Worm (Caenorhabditis elegans): ENCODE measurements around the gene Y59C2A.3.

Y59C2A.3 gene

ce11 chrII:2191383-2191782, 28.3 kb downstream of the Y59C2A.3 start:
- TF ChIP-seq C17E4.6 (GFP tag; IDR thresholded peaks at IDR 0.05) (no peak), dox-1 (GFP tag; IDR thresholded peaks at IDR 0.05) (no peak), ztf-18 (tag; optimal IDR thresholded peaks at IDR 0.05) (no peak), Y67H2A.10 (GFP tag; conservative IDR thresholded peaks at IDR 0.05) (no peak), ceh-91 (GFP tag; IDR thresholded peaks at IDR 0.05) (no peak), nhr-120 (GFP tag; IDR thresholded peaks at IDR 0.05) (no peak), snpc-1.1 (tag; optimal IDR thresholded peaks at IDR 0.05; ENCODE audit: insufficient read depth) (no peak), tbx-9 (tag; optimal IDR thresholded peaks at IDR 0.05; ENCODE audit: borderline replicate concordance) (no peak), ceh-58 (GFP tag; IDR thresholded peaks at IDR 0.05) (no peak), F57C9.4 (tag; optimal IDR thresholded peaks at IDR 0.05) (no peak), repo-1 (tag; optimal IDR thresholded peaks at IDR 0.05) (no peak), lin-54 (GFP tag; optimal IDR thresholded peaks at IDR 0.05) (no peak), nhr-179 (tag; optimal IDR thresholded peaks at IDR 0.05) (no peak), sea-2 (GFP tag; IDR thresholded peaks at IDR 0.05) (no peak), mcd-1 (GFP tag; IDR thresholded peaks at IDR 0.05) (no peak), xnd-1 (tag; optimal IDR thresholded peaks at IDR 0.05) (no peak), snpc-4 (GFP tag; optimal IDR thresholded peaks at IDR 0.05) (no peak), snpc-4 (tag; optimal IDR thresholded peaks at IDR 0.05) (no peak), hrde-1 (tag; optimal IDR thresholded peaks at IDR 0.05; ENCODE audit: borderline replicate concordance) (no peak)

ce11 chrII:2190522-2190921, 29.2 kb downstream of the Y59C2A.3 start:
- no peak for TF ChIP-seq repo-1 (tag; optimal IDR thresholded peaks at IDR 0.05)
- no peak for TF ChIP-seq K11D2.4 (GFP tag; IDR thresholded peaks at IDR 0.05)
- no peak for TF ChIP-seq lsl-1 (GFP tag; optimal IDR thresholded peaks at IDR 0.05)
- no peak for TF ChIP-seq ceh-100 (GFP tag; IDR thresholded peaks at IDR 0.05)
- TF ChIP-seq B0261.1 (tag; optimal IDR thresholded peaks at IDR 0.05): no peak
- no peak for TF ChIP-seq ets-4 (GFP tag; optimal IDR thresholded peaks at IDR 0.05)
- TF ChIP-seq T07F8.4 (tag; optimal IDR thresholded peaks at IDR 0.05): no peak
- no peak for TF ChIP-seq unc-62 (GFP tag; optimal IDR thresholded peaks at IDR 0.05)
- no peak for TF ChIP-seq dpl-1 (GFP tag; optimal IDR thresholded peaks at IDR 0.05)
- no peak for TF ChIP-seq chd-7 (tag; optimal IDR thresholded peaks at IDR 0.05)
- TF ChIP-seq F49E8.2 (tag; optimal IDR thresholded peaks at IDR 0.05; ENCODE audit: insufficient read depth): no peak
- TF ChIP-seq nhr-179 (tag; optimal IDR thresholded peaks at IDR 0.05): no peak
- TF ChIP-seq rpc-1 (optimal IDR thresholded peaks at IDR 0.05): no peak
- no peak for TF ChIP-seq rpc-1 (tag; optimal IDR thresholded peaks at IDR 0.05)
- TF ChIP-seq egl-18 (GFP tag; IDR thresholded peaks at IDR 0.05): no peak

ce11 chrII:2189357-2189756, 30.4 kb downstream of the Y59C2A.3 start, which contains the start of gene mtq-2:
Gene mtq-2 (minus strand): TSS chrII:2189457.
- no peak for TF ChIP-seq B0035.1 (tag; optimal IDR thresholded peaks at IDR 0.05)
- no peak for TF ChIP-seq rec-8 (tag; optimal IDR thresholded peaks at IDR 0.05)
- no peak for TF ChIP-seq F52B5.7 (tag; optimal IDR thresholded peaks at IDR 0.05)

ce11 chrII:2186730-2187129, 33.0 kb downstream of the Y59C2A.3 start:
- TF ChIP-seq lag-1 (GFP tag; IDR thresholded peaks at IDR 0.05) (no peak), fkh-3 (tag; optimal IDR thresholded peaks at IDR 0.05) (no peak), ccch-3 (GFP tag; optimal IDR thresholded peaks at IDR 0.05) (no peak), dpff-1 (tag; optimal IDR thresholded peaks at IDR 0.05) (no peak), nhr-27 (tag; optimal IDR thresholded peaks at IDR 0.05) (no peak), F22D6.2 (tag; optimal IDR thresholded peaks at IDR 0.05) (no peak), snpc-1.1 (tag; optimal IDR thresholded peaks at IDR 0.05; ENCODE audit: insufficient read depth) (no peak)

Data from whole organism, young adult.